Fruit fly (Drosophila melanogaster) S2 (cell line): ENCODE measurements around the gene Kyat.

Source experiments
- CG8478 ChIP-seq: fragments of >200 bp; optimal IDR thresholded peaks from 2 replicates; lab custom pipeline; 2018
- CTCF ChIP-seq, 2 experiments: fragments of >200 bp; optimal IDR thresholded peaks; 2 replicates each; lab custom pipeline; 2018

DNA sequence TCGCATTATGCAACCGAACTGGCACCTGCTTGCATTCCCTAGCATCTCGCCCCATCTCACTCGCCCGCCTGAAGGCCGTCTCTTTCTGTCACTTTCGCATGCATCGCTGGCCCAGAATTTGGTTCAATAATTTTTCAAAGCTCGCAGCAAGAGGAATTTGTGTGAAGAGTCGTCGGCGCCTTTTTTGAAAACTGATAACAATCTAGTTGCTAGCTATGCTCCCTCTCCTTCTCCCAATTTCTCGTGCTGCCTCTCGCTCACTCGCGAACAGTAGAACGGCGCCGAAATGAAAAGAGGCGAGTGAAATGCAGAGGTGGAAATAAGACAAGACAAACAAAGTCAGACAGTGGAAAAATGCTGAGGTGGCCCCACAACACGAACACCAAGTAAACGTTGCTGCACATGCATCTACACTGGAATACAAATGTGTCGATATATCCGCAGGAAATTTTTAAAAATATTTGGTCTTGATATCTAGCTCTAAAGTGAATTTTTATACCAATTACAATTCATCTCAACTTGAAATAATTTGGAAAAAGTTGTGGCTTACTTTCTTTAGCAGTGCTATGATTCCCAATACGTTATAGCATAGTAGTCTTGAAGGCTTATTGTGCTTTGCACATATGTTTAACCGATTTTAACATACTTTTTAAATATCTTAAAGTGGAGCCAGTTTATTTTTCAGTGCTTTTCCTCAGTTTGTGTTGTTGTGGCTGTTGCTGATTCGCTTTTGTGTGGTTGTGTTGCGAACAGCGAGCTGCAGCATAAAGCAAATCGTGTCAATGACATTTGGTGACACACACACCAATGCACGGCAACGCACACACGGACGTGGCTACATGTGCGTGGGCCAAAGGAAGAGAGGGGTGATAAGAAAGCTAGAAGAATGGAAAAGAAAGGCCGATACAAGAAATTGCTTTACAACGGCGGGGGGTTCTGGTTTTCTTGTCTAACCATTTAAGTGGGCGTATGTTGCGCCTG, 28.9 kb upstream of the Kyat start:
- TF ChIP-seq CTCF (optimal IDR thresholded peaks at IDR 0.05; lab: Kevin White, UChicago) (no peak), CG8478 (lab: Kevin White, UChicago) (no peak)
